Fruit fly (Drosophila melanogaster) whole organism, adult: ENCODE data around the gene Burs.
"Not testable (repeated sequence)": the region's sequence is repeated elsewhere in the genome, so short reads cannot be mapped to it uniquely, and the experiment has no call there.

ENCODE experiments used
- CG11617 ChIP-seq: fragments of 200-800 bp; sonication (Bioruptor generic); optimal IDR thresholded peaks from 2 replicates; lab custom pipeline; 2017; ENCODE audit warnings: mild to moderate bottlenecking, missing biosample characterization, missing genetic modification reagents, missing genetic modification characterization
- CG12768 ChIP-seq: fragments of 200-800 bp; sonication (Bioruptor generic); optimal IDR thresholded peaks from 2 replicates; lab custom pipeline; 2017; ENCODE audit warnings: missing biosample characterization, missing genetic modification characterization, mild to moderate bottlenecking, moderate library complexity, missing genetic modification reagents
- CG14711 ChIP-seq: fragments of 200-800 bp; sonication (Bioruptor generic); optimal IDR thresholded peaks from 2 replicates; lab custom pipeline; 2018; ENCODE audit warnings: missing biosample characterization, mild to moderate bottlenecking, missing genetic modification characterization, moderate library complexity
- CG1620 ChIP-seq: fragments of 200-800 bp; sonication (Bioruptor generic); optimal IDR thresholded peaks from 2 replicates; lab custom pipeline; 2016; ENCODE audit warnings: missing biosample characterization, missing genetic modification characterization
- CG33017 ChIP-seq: fragments of 200-800 bp; sonication (Bioruptor generic); optimal IDR thresholded peaks from 2 replicates; lab custom pipeline; 2018; ENCODE audit warnings: missing biosample characterization, mild to moderate bottlenecking, missing genetic modification characterization, moderate library complexity
- CG5204 ChIP-seq: fragments of 200-800 bp; sonication (Bioruptor generic); optimal IDR thresholded peaks from 2 replicates; lab custom pipeline; 2016; ENCODE audit warnings: missing biosample characterization, missing genetic modification characterization
- CG7045 ChIP-seq: fragments of 200-800 bp; sonication (Bioruptor generic); optimal IDR thresholded peaks from 2 replicates; lab custom pipeline; 2017; ENCODE audit warnings: missing biosample characterization, mild to moderate bottlenecking, missing genetic modification characterization
- CG7101 ChIP-seq: fragments of 200-800 bp; sonication (Bioruptor generic); optimal IDR thresholded peaks from 2 replicates; lab custom pipeline; 2018; ENCODE audit warnings: missing biosample characterization, mild to moderate bottlenecking, missing genetic modification characterization, moderate library complexity
- Clk ChIP-seq: fragments of 200-800 bp; sonication (Bioruptor generic); optimal IDR thresholded peaks from 2 replicates; lab custom pipeline; 2017; ENCODE audit warnings: missing biosample characterization, missing genetic modification characterization
- Crg-1 ChIP-seq: fragments of 200-800 bp; sonication (Bioruptor generic); optimal IDR thresholded peaks from 2 replicates; lab custom pipeline; 2016; ENCODE audit warnings: missing biosample characterization, missing genetic modification characterization
- Hr96 ChIP-seq: fragments of 200-800 bp; sonication (Bioruptor generic); optimal IDR thresholded peaks from 2 replicates; lab custom pipeline; 2016; ENCODE audit warnings: missing biosample characterization, missing genetic modification characterization
- Mnt ChIP-seq: fragments of 200-800 bp; sonication (Bioruptor generic); optimal IDR thresholded peaks from 2 replicates; lab custom pipeline; 2016; ENCODE audit warnings: missing biosample characterization, mild to moderate bottlenecking, missing genetic modification characterization
- bab1 ChIP-seq: fragments of 200-800 bp; sonication (Bioruptor generic); optimal IDR thresholded peaks from 3 replicates; lab custom pipeline; 2019; ENCODE audit warnings: missing biosample characterization, mild to moderate bottlenecking, missing genetic modification characterization, moderate library complexity
- cic ChIP-seq: fragments of 200-800 bp; sonication (Bioruptor generic); optimal IDR thresholded peaks from 2 replicates; lab custom pipeline; 2017; ENCODE audit warnings: missing biosample characterization, mild to moderate bottlenecking, missing genetic modification characterization, moderate library complexity
- cnc ChIP-seq, 2 experiments: fragments of >200 bp; optimal IDR thresholded peaks; 2 replicates each; lab custom pipeline; 2017
- kay ChIP-seq: fragments of 200-800 bp; sonication (Bioruptor generic); peaks from one replicate; lab custom pipeline; 2016; ENCODE audit warnings: missing biosample characterization, missing genetic modification characterization, borderline replicate concordance
- ovo ChIP-seq: fragments of 200-800 bp; sonication (Bioruptor generic); optimal IDR thresholded peaks from 2 replicates; lab custom pipeline; 2016; ENCODE audit warnings: missing biosample characterization, missing genetic modification characterization
- pad ChIP-seq: fragments of 200-800 bp; sonication (Bioruptor generic); optimal IDR thresholded peaks from 3 replicates; lab custom pipeline; 2017; ENCODE audit warnings: missing biosample characterization, missing genetic modification characterization, mild to moderate bottlenecking, moderate library complexity, missing genetic modification reagents
- tj ChIP-seq: fragments of 200-800 bp; sonication (Bioruptor generic); optimal IDR thresholded peaks from 3 replicates; lab custom pipeline; 2017; ENCODE audit warnings: missing biosample characterization, mild to moderate bottlenecking, missing genetic modification characterization, moderate library complexity
- toe ChIP-seq: fragments of 200-800 bp; sonication (Bioruptor generic); optimal IDR thresholded peaks from 2 replicates; lab custom pipeline; 2016; ENCODE audit warnings: missing biosample characterization, missing genetic modification characterization

Burs gene

DNA sequence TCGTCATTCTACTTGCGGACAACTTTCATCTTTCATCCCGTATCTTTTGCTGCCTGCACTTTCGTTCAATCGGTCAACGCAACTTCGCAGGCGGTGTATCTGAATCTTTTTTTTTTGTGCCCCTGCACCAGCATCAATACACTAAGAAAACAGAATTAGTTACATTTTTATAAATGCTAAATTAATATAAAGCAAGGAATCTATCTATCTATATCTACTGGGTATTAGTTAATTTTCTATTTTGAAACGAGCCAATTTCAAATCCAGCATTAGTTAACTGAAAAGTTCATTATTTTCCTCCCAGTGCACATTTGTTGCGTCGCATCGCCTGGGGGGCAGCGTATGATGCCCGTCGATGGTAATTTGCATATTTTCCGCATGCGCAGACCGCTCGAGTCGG lies 36.4 kb upstream of the Burs start:
- TF ChIP-seq Hr96 (GFP tag; lab: Kevin White, UChicago) = no peak
- no peak for TF ChIP-seq CG5204 (GFP tag; lab: Kevin White, UChicago)
- TF ChIP-seq Mnt (GFP tag; lab: Kevin White, UChicago) = no peak
- TF ChIP-seq CG7101 = no peak
- TF ChIP-seq kay (GFP tag; lab: Kevin White, UChicago) = no peak
- no peak for TF ChIP-seq Clk (GFP tag; lab: Kevin White, UChicago)
- TF ChIP-seq bab1 (GFP tag; lab: Kevin White, UChicago) = no peak
- TF ChIP-seq CG1620 (GFP tag; lab: Kevin White, UChicago) = no peak
- TF ChIP-seq CG14711 (tag; lab: Kevin White, UChicago) = no peak
- TF ChIP-seq pad (GFP tag; lab: Kevin White, UChicago) = no peak
- no peak for TF ChIP-seq CG7045
- no peak for TF ChIP-seq tj (GFP tag; lab: Kevin White, UChicago)
- TF ChIP-seq CG11617 (GFP tag; lab: Kevin White, UChicago) = no peak
- TF ChIP-seq CG12768 (GFP tag; lab: Kevin White, UChicago) = no peak
- TF ChIP-seq ovo (GFP tag; lab: Kevin White, UChicago) = no peak
- no peak for TF ChIP-seq Crg-1 (GFP tag; lab: Kevin White, UChicago)
- no peak for TF ChIP-seq cic

dm6 chr3R:21736196-21736595 lies 33.1 kb upstream of the Burs start, which contains the start of gene Sfp93F:
Gene Sfp93F (minus strand): TSS chr3R:21736296.
- not testable (repeated sequence) for TF ChIP-seq toe, tj, Hr96 (GFP tag; lab: Kevin White, UChicago)

- TF ChIP-seq ovo (GFP tag; lab: Kevin White, UChicago) (no peak), CG7045 (no peak), CG11617 (GFP tag; lab: Kevin White, UChicago) (no peak), CG7101 (no peak), toe (GFP tag; lab: Kevin White, UChicago) (no peak)
These were observed 32.6 kb upstream of the Burs start, which contains the start of gene CG42869 for dm6 chr3R:21736749-21737148. Gene CG42869 (minus strand): TSS chr3R:21736849.

dm6 chr3R:21737264-21737663 lies 32.1 kb upstream of the Burs start, which contains the start of gene CG42870:
Gene CG42870 (minus strand): TSS chr3R:21737364.
- TF ChIP-seq Mnt (GFP tag; lab: Kevin White, UChicago) = no peak
- TF ChIP-seq bab1 (GFP tag; lab: Kevin White, UChicago) = no peak

- TF ChIP-seq Hr96 (GFP tag; lab: Kevin White, UChicago) = no peak
- TF ChIP-seq CG12768 (GFP tag; lab: Kevin White, UChicago) = no peak
- no peak for TF ChIP-seq CG5204 (GFP tag; lab: Kevin White, UChicago)
- TF ChIP-seq CG14711 (tag; lab: Kevin White, UChicago) = no peak
- TF ChIP-seq cnc (optimal IDR thresholded peaks at IDR 0.05; lab: Kevin White, UChicago) = no peak
- no peak for TF ChIP-seq pad (GFP tag; lab: Kevin White, UChicago)
- no peak for TF ChIP-seq CG7045
- no peak for TF ChIP-seq ovo (GFP tag; lab: Kevin White, UChicago)
- no peak for TF ChIP-seq toe (GFP tag; lab: Kevin White, UChicago)
- no peak for TF ChIP-seq bab1 (GFP tag; lab: Kevin White, UChicago)
- no peak for TF ChIP-seq cic
- no peak for TF ChIP-seq Mnt (GFP tag; lab: Kevin White, UChicago)
- TF ChIP-seq CG7101 = no peak
- TF ChIP-seq Clk (GFP tag; lab: Kevin White, UChicago) = no peak
- TF ChIP-seq kay (GFP tag; lab: Kevin White, UChicago) = no peak
- no peak for TF ChIP-seq CG1620 (GFP tag; lab: Kevin White, UChicago)
These were observed 30.3 kb upstream of the Burs start, which contains the start of gene CG34034 for dm6 chr3R:21739010-21739409. Gene CG34034 (minus strand): TSS chr3R:21739110.

DNA sequence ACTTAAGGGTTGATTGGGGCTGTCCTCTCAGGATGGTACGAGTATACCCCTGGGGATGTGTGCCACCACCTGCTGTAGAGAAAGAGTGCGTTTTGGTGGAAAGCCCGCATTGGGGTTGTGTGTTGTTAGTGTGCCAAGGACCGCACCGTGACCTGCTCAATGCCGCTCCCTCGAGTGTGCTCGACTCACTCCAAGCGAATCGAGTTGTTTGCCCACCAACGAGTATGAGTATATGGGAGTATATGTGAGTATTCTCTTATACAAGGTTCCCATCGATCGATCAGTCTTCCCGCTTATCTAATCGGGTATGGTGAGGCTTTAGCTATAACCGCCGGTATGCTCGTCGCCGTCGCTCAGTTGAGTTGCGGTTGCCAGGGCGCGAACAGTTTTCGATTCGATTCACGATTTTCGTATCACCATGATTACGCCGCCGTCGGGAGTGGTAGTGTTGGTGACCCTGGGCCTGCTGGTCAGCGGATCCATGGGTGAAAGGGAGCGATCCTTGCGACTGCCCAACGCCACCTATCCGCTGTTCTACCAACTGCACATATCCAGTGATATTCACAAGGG lies 29.5 kb upstream of the Burs start, which contains the start of gene CG5849:
TSS of gene CG5849 (plus strand) at position 356 of the 570 bp plus-strand sequence.
- TF ChIP-seq Mnt (GFP tag; lab: Kevin White, UChicago) (peak; percentile 22), cnc (optimal IDR thresholded peaks at IDR 0.05; lab: Kevin White, UChicago) (no peak)

- TF ChIP-seq Clk (GFP tag; lab: Kevin White, UChicago) (no peak), cnc (optimal IDR thresholded peaks at IDR 0.05; lab: Kevin White, UChicago) (no peak), CG7101 (no peak), CG33017 (tag; lab: Kevin White, UChicago) (no peak), Hr96 (GFP tag; lab: Kevin White, UChicago) (no peak), kay (GFP tag; lab: Kevin White, UChicago) (peak; percentile 95), cic (peak; percentile 72), toe (GFP tag; lab: Kevin White, UChicago) (no peak), CG5204 (GFP tag; lab: Kevin White, UChicago) (no peak), CG14711 (tag; lab: Kevin White, UChicago) (no peak), Crg-1 (GFP tag; lab: Kevin White, UChicago) (no peak), tj (GFP tag; lab: Kevin White, UChicago) (peak; percentile 51), ovo (GFP tag; lab: Kevin White, UChicago) (no peak), CG1620 (GFP tag; lab: Kevin White, UChicago) (no peak), bab1 (GFP tag; lab: Kevin White, UChicago) (no peak), CG7045 (no peak), pad (GFP tag; lab: Kevin White, UChicago) (peak; percentile 5), CG12768 (GFP tag; lab: Kevin White, UChicago) (no peak), Mnt (GFP tag; lab: Kevin White, UChicago) (no peak), CG11617 (GFP tag; lab: Kevin White, UChicago) (no peak)
These were observed 28.5 kb upstream of the Burs start for dm6 chr3R:21740766-21741350.
